Fruit fly (Drosophila melanogaster): ENCODE results near the gene CG12105.

Gene CG12105

dm6 chr3L:1647276-1647919, 31.8 kb upstream of the CG12105 start, which contains the start of the genes CG17249 and Bro (continued):
- TF ChIP-seq Dek (tag; optimal IDR thresholded peaks at IDR 0.05) (no peak), en (GFP tag; optimal IDR thresholded peaks at IDR 0.05) (no peak), mld (GFP tag; IDR thresholded peaks at IDR 0.05; ENCODE audit: partially characterized antibody) (no peak), seq (GFP tag; IDR thresholded peaks at IDR 0.05) (no peak), danr (GFP tag; IDR thresholded peaks at IDR 0.05) (no peak), cato (GFP tag; optimal IDR thresholded peaks at IDR 0.05; ENCODE audit: borderline replicate concordance) (no peak), CG13424 (tag; optimal IDR thresholded peaks at IDR 0.05) (no peak), insv (GFP tag; optimal IDR thresholded peaks at IDR 0.05) (no peak), CG8924 (tag; optimal IDR thresholded peaks at IDR 0.05) (peak; percentile 37), wdn (GFP tag; IDR thresholded peaks at IDR 0.05) (no peak), CG4404 (GFP tag; IDR thresholded peaks at IDR 0.05) (no peak), tll (GFP tag; optimal IDR thresholded peaks at IDR 0.05) (no peak), CG1647 (GFP tag; optimal IDR thresholded peaks at IDR 0.05) (peak; percentile 15), lbe (GFP tag; optimal IDR thresholded peaks at IDR 0.05) (no peak), dimm (GFP tag; IDR thresholded peaks at IDR 0.05) (no peak), CG10462 (GFP tag; optimal IDR thresholded peaks at IDR 0.05) (peak; percentile 28), gfzf (GFP tag; optimal IDR thresholded peaks at IDR 0.05) (peak; percentile 53), C15 (GFP tag; IDR thresholded peaks at IDR 0.05) (0 out of 3 replicates have a peak, but pooled peaks have one; percentile 11), Sry-δ (GFP tag; optimal IDR thresholded peaks at IDR 0.05) (peak; percentile 37), BEAF-32 (GFP tag; optimal IDR thresholded peaks at IDR 0.05) (peak; percentile 39), Dref (GFP tag; IDR thresholded peaks at IDR 0.05) (peak; percentile 40; the same call in 1 of the 2 replicates), B-H2 (GFP tag; optimal IDR thresholded peaks at IDR 0.05) (peak; percentile 80), CG2129 (GFP tag; IDR thresholded peaks at IDR 0.05; ENCODE audit: partially characterized antibody) (no peak), btn (GFP tag; optimal IDR thresholded peaks at IDR 0.05) (no peak), CG30020 (tag; optimal IDR thresholded peaks at IDR 0.05) (no peak), jumu (GFP tag; optimal IDR thresholded peaks at IDR 0.05) (peak; percentile 39), pfk (GFP tag; optimal IDR thresholded peaks at IDR 0.05) (no peak), CG18476 (GFP tag; optimal IDR thresholded peaks at IDR 0.05) (no peak), CG34376 (GFP tag; optimal IDR thresholded peaks at IDR 0.05) (peak; percentile 16), p53 (GFP tag; optimal IDR thresholded peaks at IDR 0.05) (no peak), lilli (GFP tag; optimal IDR thresholded peaks at IDR 0.05) (peak; percentile 72), CG12942 (GFP tag; optimal IDR thresholded peaks at IDR 0.05) (peak; percentile 9), emc (GFP tag; optimal IDR thresholded peaks at IDR 0.05) (no peak), CG16863 (GFP tag; optimal IDR thresholded peaks at IDR 0.05) (peak; percentile 42), CG11696 (GFP tag; IDR thresholded peaks at IDR 0.05) (no peak), CG31388 (GFP tag; optimal IDR thresholded peaks at IDR 0.05) (no peak), CG5180 (GFP tag; optimal IDR thresholded peaks at IDR 0.05) (no peak), CG7786 (GFP tag; optimal IDR thresholded peaks at IDR 0.05) (peak; percentile 59), ase (GFP tag; IDR thresholded peaks at IDR 0.05) (no peak), ken (GFP tag; IDR thresholded peaks at IDR 0.05) (peak; percentile 69), zfh1 (GFP tag; IDR thresholded peaks at IDR 0.05) (peak; percentile 34; the same call in 2 of the 3 replicates), Stat92E (GFP tag; optimal IDR thresholded peaks at IDR 0.05) (no peak), CHES-1-like (GFP tag; optimal IDR thresholded peaks at IDR 0.05) (peak; percentile 55), slp2 (GFP tag; optimal IDR thresholded peaks at IDR 0.05) (no peak), CG14050 (GFP tag; IDR thresholded peaks at IDR 0.05) (no peak), mam (GFP tag; optimal IDR thresholded peaks at IDR 0.05) (peak; percentile 21), Fer1 (GFP tag; optimal IDR thresholded peaks at IDR 0.05) (peak; percentile 19), gem (tag; optimal IDR thresholded peaks at IDR 0.05) (no peak), HLH54F (GFP tag; optimal IDR thresholded peaks at IDR 0.05) (peak; percentile 55), zen2 (GFP tag; IDR thresholded peaks at IDR 0.05; ENCODE audit: partially characterized antibody) (no peak)
